Fruit fly (Drosophila melanogaster) whole organism, pupa: ENCODE results near the gene CG5068.

Source experiments
- CG10348 ChIP-seq: fragments of 200-800 bp; sonication (Bioruptor generic); IDR thresholded peaks from 2 replicates; pipeline ENCODE4 v1.3.6; 2022; ENCODE audit warnings: missing biosample characterization, missing genetic modification characterization
- CG12605 ChIP-seq: fragments of 200-800 bp; sonication (Bioruptor generic); IDR thresholded peaks from 2 replicates; pipeline ENCODE4 v1.3.6; 2022; ENCODE audit warnings: missing biosample characterization, missing genetic modification characterization
- CG13204 ChIP-seq: fragments of 200-800 bp; sonication (Bioruptor generic); optimal IDR thresholded peaks from 2 replicates; lab custom pipeline; 2018; ENCODE audit warnings: missing biosample characterization, mild to moderate bottlenecking, missing genetic modification characterization, moderate library complexity
- CG14655 ChIP-seq: fragments of 200-800 bp; sonication (Bioruptor generic); optimal IDR thresholded peaks from 3 replicates; lab custom pipeline; 2017; ENCODE audit warnings: mild to moderate bottlenecking, missing biosample characterization, missing genetic modification reagents, missing genetic modification characterization
- CG15710 ChIP-seq: fragments of 200-800 bp; sonication (Bioruptor generic); optimal IDR thresholded peaks from 2 replicates; lab custom pipeline; 2018; ENCODE audit warnings: missing biosample characterization, mild to moderate bottlenecking, missing genetic modification characterization, moderate library complexity
- CG17806 ChIP-seq: fragments of 200-800 bp; sonication (Bioruptor generic); optimal IDR thresholded peaks from 2 replicates; lab custom pipeline; 2018; ENCODE audit warnings: missing biosample characterization, mild to moderate bottlenecking, missing genetic modification characterization, moderate library complexity
- CG32121 ChIP-seq: fragments of 200-800 bp; sonication (Bioruptor generic); IDR thresholded peaks from 2 replicates; pipeline ENCODE4 v1.3.6; 2022; ENCODE audit warnings: missing biosample characterization, missing genetic modification characterization
- CG34367 ChIP-seq: fragments of 200-800 bp; sonication (Bioruptor generic); optimal IDR thresholded peaks from 2 replicates; lab custom pipeline; 2018; ENCODE audit warnings: missing biosample characterization, mild to moderate bottlenecking, missing genetic modification characterization
- CG4496 ChIP-seq: fragments of 200-800 bp; sonication (Bioruptor generic); IDR thresholded peaks from 3 replicates; pipeline ENCODE4 v1.3.6; 2022; ENCODE audit warnings: missing biosample characterization, missing genetic modification characterization
- CG8159 ChIP-seq: fragments of 200-800 bp; sonication (Bioruptor generic); optimal IDR thresholded peaks from 3 replicates; lab custom pipeline; 2018; ENCODE audit warnings: missing biosample characterization, mild to moderate bottlenecking, missing genetic modification characterization, moderate library complexity
- CG8301 ChIP-seq: fragments of 200-800 bp; sonication (Bioruptor generic); optimal IDR thresholded peaks from 2 replicates; lab custom pipeline; 2018; ENCODE audit warnings: missing biosample characterization, mild to moderate bottlenecking, missing genetic modification characterization
- CG9948 ChIP-seq: fragments of 200-800 bp; sonication (Bioruptor generic); optimal IDR thresholded peaks from 2 replicates; lab custom pipeline; 2018; ENCODE audit warnings: missing biosample characterization, mild to moderate bottlenecking, missing genetic modification characterization, moderate library complexity
- D1 ChIP-seq: fragments of 200-800 bp; sonication (Bioruptor generic); optimal IDR thresholded peaks from 2 replicates; lab custom pipeline; 2018; ENCODE audit warnings: missing biosample characterization, mild to moderate bottlenecking, missing genetic modification characterization, moderate library complexity
- EcR ChIP-seq: fragments of 200-800 bp; sonication (Bioruptor generic); optimal IDR thresholded peaks from 3 replicates; lab custom pipeline; 2019; ENCODE audit warnings: missing biosample characterization, missing genetic modification characterization, mild to moderate bottlenecking, moderate library complexity, missing genetic modification reagents
- Pif1A ChIP-seq: fragments of 200-800 bp; sonication (Bioruptor generic); optimal IDR thresholded peaks from 3 replicates; lab custom pipeline; 2016; ENCODE audit warnings: missing biosample characterization, missing genetic modification characterization
- Pif1B ChIP-seq: fragments of 200-800 bp; sonication (Bioruptor generic); optimal IDR thresholded peaks from 3 replicates; lab custom pipeline; 2016; ENCODE audit warnings: missing biosample characterization, missing genetic modification characterization
- Snoo ChIP-seq: fragments of 200-800 bp; sonication (Bioruptor generic); optimal IDR thresholded peaks from 3 replicates; lab custom pipeline; 2017; ENCODE audit warnings: missing biosample characterization, mild to moderate bottlenecking, missing genetic modification characterization, inconsistent platforms
- fd96Ca ChIP-seq: fragments of 200-800 bp; sonication (Bioruptor generic); IDR thresholded peaks from 3 replicates; pipeline ENCODE4 v1.3.6; 2022; ENCODE audit warnings: missing biosample characterization, missing genetic modification characterization
- gl ChIP-seq: fragments of 200-800 bp; sonication (Bioruptor generic); optimal IDR thresholded peaks from 2 replicates; lab custom pipeline; 2018; ENCODE audit warnings: missing biosample characterization, mild to moderate bottlenecking, missing genetic modification characterization

CG5068 gene

dm6 chr3L:8956669-8957068 lies 29.8 kb upstream of the CG5068 start, which contains the start of gene mRpL12:
TSS of gene mRpL12 (plus strand) at chr3L:8956791.
- TF ChIP-seq CG8159 (tag; lab: Kevin White, UChicago) (no peak), CG17806 (tag; lab: Kevin White, UChicago) (no peak), CG14655 (GFP tag; lab: Kevin White, UChicago) (no peak), CG10348 (GFP tag; lab: Robert Waterston, UW) (no peak), fd96Ca (GFP tag; lab: Robert Waterston, UW) (no peak), gl (tag; lab: Kevin White, UChicago) (no peak), EcR (GFP tag; lab: Kevin White, UChicago) (no peak), Pif1B (GFP tag; lab: Kevin White, UChicago) (no peak), Pif1A (GFP tag; lab: Kevin White, UChicago) (no peak), CG12605 (GFP tag; lab: Robert Waterston, UW) (no peak)

- no peak for TF ChIP-seq CG15710
- TF ChIP-seq CG4496 = no peak
- no peak for TF ChIP-seq CG8301 (tag; lab: Kevin White, UChicago)
- TF ChIP-seq D1 = no peak
- no peak for TF ChIP-seq CG12605 (GFP tag; lab: Robert Waterston, UW)
- TF ChIP-seq CG17806 (tag; lab: Kevin White, UChicago) = no peak
These were observed 28.0 kb upstream of the CG5068 start, which contains the start of gene CG13313 for dm6 chr3L:8958557-8958956. TSS of gene CG13313 (plus strand) at chr3L:8958857.

dm6 chr3L:8964458-8964857 lies 22.1 kb upstream of the CG5068 start, which contains the start of gene ValRS-m:
TSS of gene ValRS-m (minus strand) at chr3L:8964769.
- no peak for TF ChIP-seq Pif1B (GFP tag; lab: Kevin White, UChicago)
- no peak for TF ChIP-seq CG9948
- TF ChIP-seq EcR (GFP tag; lab: Kevin White, UChicago) = no peak
- TF ChIP-seq CG10348 (GFP tag; lab: Robert Waterston, UW) = no peak
- TF ChIP-seq Snoo (tag; lab: Kevin White, UChicago) = no peak
- TF ChIP-seq CG12605 (GFP tag; lab: Robert Waterston, UW) = no peak

- TF ChIP-seq gl (tag; lab: Kevin White, UChicago) (peak; percentile 3), D1 (no peak), fd96Ca (GFP tag; lab: Robert Waterston, UW) (no peak)
These were observed 20.0 kb upstream of the CG5068 start, which contains the start of the genes CG5653 and CG5021 for dm6 chr3L:8966324-8967011. TSS of gene CG5653 (minus strand) at chr3L:8966374. TSS of gene CG5021 (plus strand) at chr3L:8966829.

dm6 chr3L:8968437-8968836 lies 18.1 kb upstream of the CG5068 start, which contains the start of gene CG5026:
TSS of gene CG5026 (plus strand) at chr3L:8968528.
- no peak for TF ChIP-seq D1
- TF ChIP-seq CG13204 = no peak
- TF ChIP-seq CG32121 (GFP tag; lab: Robert Waterston, UW) = no peak
- peak; percentile 2 for TF ChIP-seq EcR (GFP tag; lab: Kevin White, UChicago)
- TF ChIP-seq CG34367 (tag; lab: Kevin White, UChicago) = no peak
- no peak for TF ChIP-seq Pif1B (GFP tag; lab: Kevin White, UChicago)

dm6 chr3L:8974478-8975477 lies 11.7 kb upstream of the CG5068 start, which contains the start of the genes pix and Srp68:
TSS of gene pix (minus strand) at chr3L:8974765.
TSS of gene Srp68 (plus strand) at chr3L:8975046.
- TF ChIP-seq CG8159 (tag; lab: Kevin White, UChicago) (peak; percentile 63), CG9948 (peak; percentile 47), EcR (GFP tag; lab: Kevin White, UChicago) (no peak), gl (tag; lab: Kevin White, UChicago) (no peak), Snoo (tag; lab: Kevin White, UChicago) (peak; percentile 34), CG34367 (tag; lab: Kevin White, UChicago) (no peak), CG32121 (GFP tag; lab: Robert Waterston, UW) (peak; percentile 30; the same call in 1 of the 2 replicates), CG17806 (tag; lab: Kevin White, UChicago) (peak; percentile 24), Pif1A (GFP tag; lab: Kevin White, UChicago) (no peak), fd96Ca (GFP tag; lab: Robert Waterston, UW) (peak; percentile 59; the same call in 1 of the 3 replicates), CG8301 (tag; lab: Kevin White, UChicago) (no peak), CG15710 (peak; percentile 65), CG12605 (GFP tag; lab: Robert Waterston, UW) (0 out of 2 replicates have a peak, but pooled peaks have one; percentile 25), CG10348 (GFP tag; lab: Robert Waterston, UW) (no peak), CG14655 (GFP tag; lab: Kevin White, UChicago) (no peak)
- TF ChIP-seq, all 21 proteins: peak for 8
